Fruit fly (Drosophila melanogaster): ENCODE data around the gene CG17564.

CG17564 gene

DNA sequence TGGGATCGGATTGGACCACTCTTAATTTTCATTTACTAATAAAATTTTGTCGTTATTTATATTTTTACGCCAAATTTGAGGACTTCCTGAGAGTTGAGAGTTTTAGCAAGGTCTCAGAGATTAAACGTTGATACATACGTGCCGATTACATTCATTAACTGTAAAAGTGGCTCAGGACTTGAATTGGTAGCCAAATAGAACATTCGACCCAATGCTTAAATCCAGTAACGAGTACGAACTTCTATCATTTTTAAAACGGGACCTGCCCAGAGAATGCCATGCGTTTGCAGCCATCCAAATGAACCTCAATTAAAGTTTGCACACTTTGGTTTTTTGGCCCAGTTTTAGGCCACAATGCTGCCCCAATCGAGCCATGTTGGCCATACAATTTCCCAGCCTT, 37.6 kb downstream of the CG17564 start, which contains the start of gene CG31797:
Gene CG31797, minus strand, starts transcription at position 101 of the 400 bp plus-strand sequence.
- TF ChIP-seq pan (optimal IDR thresholded peaks at IDR 0.05) = no peak
- no peak for TF ChIP-seq usp (GFP tag; optimal IDR thresholded peaks at IDR 0.05)
- no peak for TF ChIP-seq Dll (optimal IDR thresholded peaks at IDR 0.05)
- TF ChIP-seq psq (optimal IDR thresholded peaks at IDR 0.05) = no peak
- no peak for TF ChIP-seq CG8478 (optimal IDR thresholded peaks at IDR 0.05)
- TF ChIP-seq EcR (GFP tag; optimal IDR thresholded peaks at IDR 0.05) = no peak

DNA sequence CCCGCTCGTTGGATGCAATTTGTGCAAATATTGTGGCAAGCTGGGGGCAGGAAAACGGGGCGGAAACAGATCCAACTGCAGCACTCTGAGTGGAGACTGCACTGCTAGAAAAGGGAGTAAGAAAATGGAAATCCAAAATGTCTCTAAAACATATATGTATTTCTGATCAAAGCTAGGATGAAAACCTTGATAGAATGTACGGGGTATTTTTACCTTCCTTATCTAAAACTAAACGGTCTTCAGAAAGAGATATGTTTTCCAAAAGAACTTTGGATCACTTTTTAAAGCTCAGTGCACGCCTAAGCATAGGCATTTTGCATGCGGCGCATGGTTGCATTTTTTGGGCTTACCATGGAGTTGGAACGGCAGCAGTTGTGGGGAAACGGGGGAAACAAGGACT, 45.7 kb downstream of the CG17564 start:
- no peak for TF ChIP-seq usp (GFP tag; optimal IDR thresholded peaks at IDR 0.05)
- TF ChIP-seq pan (optimal IDR thresholded peaks at IDR 0.05) = no peak
- no peak for TF ChIP-seq Dll (optimal IDR thresholded peaks at IDR 0.05)
- TF ChIP-seq CG8478 (optimal IDR thresholded peaks at IDR 0.05) = no peak
- TF ChIP-seq EcR (GFP tag; optimal IDR thresholded peaks at IDR 0.05) = no peak
- no peak for TF ChIP-seq psq (optimal IDR thresholded peaks at IDR 0.05)

- TF ChIP-seq usp (GFP tag; optimal IDR thresholded peaks at IDR 0.05) (no peak), EcR (GFP tag; optimal IDR thresholded peaks at IDR 0.05) (no peak), Dll (optimal IDR thresholded peaks at IDR 0.05) (no peak), pan (optimal IDR thresholded peaks at IDR 0.05) (no peak), psq (optimal IDR thresholded peaks at IDR 0.05) (no peak), CG8478 (optimal IDR thresholded peaks at IDR 0.05) (no peak)
These were observed 47.3 kb downstream of the CG17564 start for dm6 chr2L:19252410-19252809.
